Fruit fly (Drosophila melanogaster) whole organism, embryonic: Measurements from ENCODE around the gene CG10353.

Source experiments
- Bgb ChIP-seq: fragments of 200-800 bp; sonication (Bioruptor generic); IDR thresholded peaks from 2 replicates; pipeline ENCODE4 v1.3.6; 2022; ENCODE audit warnings: missing biosample characterization, missing genetic modification characterization; ENCODE audit not compliant: partially characterized antibody
- CG12071 ChIP-seq: fragments of 200-800 bp; sonication (Bioruptor generic); optimal IDR thresholded peaks from 3 replicates; lab custom pipeline; 2018; ENCODE audit warnings: missing biosample characterization, mild to moderate bottlenecking, missing genetic modification characterization
- CG2199 ChIP-seq: fragments of 200-800 bp; sonication (Bioruptor generic); IDR thresholded peaks from 3 replicates; pipeline ENCODE4 v1.3.6; 2022; ENCODE audit warnings: missing biosample characterization, missing genetic modification characterization
- CG6791 ChIP-seq: fragments of 200-800 bp; sonication (Bioruptor generic); IDR thresholded peaks from 3 replicates; pipeline ENCODE4 v1.3.6; 2022; ENCODE audit warnings: missing biosample characterization, missing genetic modification characterization; ENCODE audit not compliant: partially characterized antibody
- CG7963 ChIP-seq: fragments of 200-800 bp; sonication (Bioruptor generic); IDR thresholded peaks from 3 replicates; pipeline ENCODE4 v1.3.6; 2022; ENCODE audit warnings: missing biosample characterization, missing genetic modification characterization; ENCODE audit not compliant: partially characterized antibody
- Drgx ChIP-seq: fragments of 200-800 bp; sonication (Bioruptor generic); IDR thresholded peaks from 2 replicates; pipeline ENCODE4 v1.3.6; 2022; ENCODE audit warnings: missing biosample characterization, missing genetic modification characterization
- HLH4C ChIP-seq: fragments of 200-800 bp; sonication (Bioruptor generic); IDR thresholded peaks from 3 replicates; pipeline ENCODE4 v1.3.6; 2022; ENCODE audit warnings: missing biosample characterization, missing genetic modification characterization; ENCODE audit not compliant: partially characterized antibody
- bbx ChIP-seq: fragments of 200-800 bp; sonication (Bioruptor generic); IDR thresholded peaks from 2 replicates; pipeline ENCODE4 v1.3.6; 2022; ENCODE audit warnings: missing biosample characterization, missing genetic modification characterization; ENCODE audit not compliant: partially characterized antibody
- chinmo ChIP-seq: fragments of 200-800 bp; sonication (Bioruptor generic); IDR thresholded peaks from 4 replicates; pipeline ENCODE4 v1.3.6; 2022; ENCODE audit warnings: missing biosample characterization, missing genetic modification characterization; ENCODE audit not compliant: partially characterized antibody
- vnd ChIP-seq: fragments of 200-800 bp; sonication (Bioruptor generic); IDR thresholded peaks from 3 replicates; pipeline ENCODE4 v1.3.6; 2022; ENCODE audit warnings: missing biosample characterization, missing genetic modification characterization; ENCODE audit not compliant: partially characterized antibody

Gene CG10353

dm6 chrX:11828336-11829007, 58.5 kb downstream of the CG10353 start (continued):
- TF ChIP-seq chinmo (GFP tag; lab: Robert Waterston, UW) (0 out of 4 replicates have a peak, but pooled peaks have one; percentile 27), Drgx (no peak), CG2199 (GFP tag; lab: Robert Waterston, UW) (no peak), vnd (0 out of 3 replicates have a peak, but pooled peaks have one; percentile 27), CG7963 (GFP tag; lab: Robert Waterston, UW) (0 out of 3 replicates have a peak, but pooled peaks have one; percentile 25), CG12071 (no peak), Bgb (GFP tag; lab: Robert Waterston, UW) (peak; percentile 40; the same call in 1 of the 2 replicates), HLH4C (GFP tag; lab: Robert Waterston, UW) (peak; percentile 85), CG6791 (GFP tag; lab: Robert Waterston, UW) (peak; percentile 61; the same call in 1 of the 3 replicates), bbx (0 out of 2 replicates have a peak, but pooled peaks have one; percentile 14)
